Fruit fly (Drosophila melanogaster): Measurements from ENCODE around the gene Apc2.

Apc2 gene

DNA sequence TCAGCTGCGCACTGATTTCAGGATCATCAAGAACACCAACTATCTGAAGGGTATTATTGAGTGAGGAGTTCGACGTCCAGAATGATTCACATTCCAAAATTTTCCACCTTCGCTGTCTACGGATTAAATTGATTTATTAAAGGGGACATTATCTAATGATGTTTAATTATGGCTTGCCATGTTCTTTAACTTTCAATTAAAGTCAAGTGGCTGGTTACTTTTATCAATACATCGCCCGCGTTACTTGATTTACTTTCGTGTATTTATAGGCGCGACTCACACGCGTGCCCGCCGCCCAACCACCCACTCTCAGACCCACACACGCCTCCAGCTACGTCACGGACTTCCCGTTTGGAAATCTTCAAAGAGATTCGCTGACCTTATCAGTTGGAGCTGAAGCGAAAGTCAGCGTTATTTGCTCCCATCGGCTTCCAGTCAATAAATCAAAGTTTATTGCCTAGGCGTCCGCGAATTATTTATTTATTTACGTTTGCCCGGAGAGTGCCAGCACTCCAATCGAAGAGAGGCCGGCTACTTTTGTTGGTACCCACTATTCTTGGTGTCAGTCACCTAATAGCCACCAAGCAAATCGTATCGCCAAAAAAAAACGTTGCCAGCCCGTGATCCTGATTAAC lies 26.3 kb upstream of the Apc2 start, which contains the start of gene Npc2f:
Npc2f (plus strand) TSS at position 585 of the 635 bp plus-strand sequence.
- no peak for TF ChIP-seq rn (GFP tag; IDR thresholded peaks at IDR 0.05)
- TF ChIP-seq CG34367 (tag; optimal IDR thresholded peaks at IDR 0.05) = no peak
- no peak for TF ChIP-seq CG4496 (GFP tag; IDR thresholded peaks at IDR 0.05)
- TF ChIP-seq gl (tag; optimal IDR thresholded peaks at IDR 0.05) = no peak
- TF ChIP-seq EcR (GFP tag; optimal IDR thresholded peaks at IDR 0.05) = peak; percentile 64
- TF ChIP-seq CG17806 (tag; optimal IDR thresholded peaks at IDR 0.05) = no peak
- no peak for TF ChIP-seq CG12605 (GFP tag; IDR thresholded peaks at IDR 0.05)

DNA sequence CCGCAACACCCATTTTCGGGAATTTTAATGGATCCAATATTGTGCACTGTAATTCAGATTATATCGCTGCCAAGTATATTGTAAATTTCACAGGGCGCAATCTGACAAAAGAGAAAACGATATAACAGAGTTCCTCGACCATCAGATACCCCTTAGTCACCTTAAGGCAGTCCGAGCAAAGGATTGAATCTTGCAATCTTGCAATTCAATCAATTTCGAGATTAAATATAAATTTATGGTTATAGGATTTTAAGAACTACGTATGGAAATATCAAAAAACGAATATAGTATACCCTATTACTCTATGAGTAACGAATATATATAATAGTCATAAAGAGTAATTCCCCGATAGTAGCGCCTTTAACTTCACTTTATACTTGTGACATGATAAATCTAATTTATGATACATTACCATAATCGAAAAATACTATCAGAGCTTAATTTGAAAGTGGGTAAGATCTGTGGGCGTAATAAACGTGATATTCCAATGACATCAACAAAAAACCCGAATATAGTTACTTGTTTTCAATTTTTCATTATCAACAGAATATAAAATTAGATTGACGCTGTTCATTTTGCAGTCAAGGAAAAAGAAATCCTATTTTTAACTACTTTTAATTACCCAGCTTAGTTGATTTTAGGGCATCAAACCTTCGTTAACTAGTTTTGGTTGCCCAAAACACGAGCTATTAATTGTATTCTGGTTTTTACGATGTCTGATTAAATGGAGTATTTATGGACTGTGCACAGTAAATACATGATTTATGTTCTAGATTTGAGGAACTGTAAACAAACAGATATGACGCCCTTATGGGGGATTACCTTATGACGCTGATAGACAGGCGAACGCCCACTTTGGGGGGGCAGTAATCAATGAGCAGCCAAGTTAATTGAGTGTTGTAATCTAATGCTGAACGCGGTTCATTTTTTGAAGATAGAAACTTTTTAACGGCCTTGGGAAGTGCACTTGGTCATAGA lies 25.0 kb upstream of the Apc2 start:
- TF ChIP-seq Pif1B (GFP tag; optimal IDR thresholded peaks at IDR 0.05) (no peak), Ets98B (GFP tag; IDR thresholded peaks at IDR 0.05) (no peak)

DNA sequence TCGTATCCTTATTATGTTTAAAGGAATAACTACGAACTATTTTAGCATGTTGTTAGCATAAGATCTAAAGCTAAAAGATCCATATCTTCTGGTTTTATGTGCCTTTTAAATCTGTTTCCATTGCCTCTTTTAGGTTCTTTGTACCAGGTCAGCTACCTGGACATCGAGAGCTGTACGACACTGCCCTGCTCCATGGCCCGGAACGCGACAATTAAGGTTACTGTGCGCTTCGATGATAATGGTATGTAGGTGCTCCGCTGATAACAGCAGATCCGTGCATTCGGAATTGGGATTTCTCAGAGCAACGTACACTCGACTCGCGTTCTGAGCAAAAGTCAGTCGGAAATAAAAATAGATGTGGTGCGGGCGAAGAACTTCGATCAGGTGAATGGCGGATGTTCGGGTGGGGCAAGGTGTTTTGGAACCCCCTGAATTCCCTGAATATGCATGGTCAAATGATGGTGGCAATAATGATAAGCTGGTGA lies 24.1 kb upstream of the Apc2 start:
- TF ChIP-seq Pif1A (GFP tag; optimal IDR thresholded peaks at IDR 0.05) (no peak), CG4496 (GFP tag; IDR thresholded peaks at IDR 0.05) (0 out of 3 replicates have a peak, but pooled peaks have one; percentile 16), CG9948 (tag; optimal IDR thresholded peaks at IDR 0.05) (no peak), gl (tag; optimal IDR thresholded peaks at IDR 0.05) (no peak), CG32121 (GFP tag; IDR thresholded peaks at IDR 0.05) (no peak)

DNA sequence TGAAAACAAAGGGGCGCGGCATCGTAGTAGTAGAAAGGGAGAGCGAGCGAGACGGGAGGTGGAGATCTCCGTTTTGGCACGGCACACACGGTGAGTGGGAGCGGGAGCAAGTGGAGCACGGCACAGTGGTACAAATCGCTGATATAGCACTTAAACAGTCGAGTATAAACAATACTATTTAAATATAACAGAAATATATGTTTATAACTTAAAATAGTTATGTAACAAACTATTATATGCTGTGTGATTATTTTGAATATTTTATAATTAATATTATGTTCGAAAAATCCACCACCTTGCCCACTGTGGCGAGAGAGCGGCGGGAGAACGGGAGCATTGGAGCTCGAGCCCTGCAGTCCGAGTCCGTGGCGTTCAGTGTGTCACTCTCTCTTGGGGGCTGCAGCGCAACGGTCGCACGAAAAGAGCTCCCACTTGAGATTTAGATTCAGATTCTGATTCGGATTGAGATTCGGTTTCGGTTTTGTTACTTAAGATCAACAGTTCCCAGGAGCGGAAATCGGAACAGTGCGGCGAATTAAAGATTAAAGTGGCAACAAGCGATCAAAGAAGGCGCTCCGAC lies 22.7 kb upstream of the Apc2 start, which contains the start of gene Kal1:
Kal1 (plus strand) TSS at position 383 of the 580 bp plus-strand sequence.
- TF ChIP-seq CG17806 (tag; optimal IDR thresholded peaks at IDR 0.05) = peak; percentile 98
- peak; percentile 98 for TF ChIP-seq CG12605 (GFP tag; IDR thresholded peaks at IDR 0.05)
- peak; percentile 98 for TF ChIP-seq Ets98B (GFP tag; IDR thresholded peaks at IDR 0.05)
- TF ChIP-seq Pif1A (GFP tag; optimal IDR thresholded peaks at IDR 0.05) = peak; percentile 96
- peak; percentile 97 for TF ChIP-seq fd96Ca (GFP tag; IDR thresholded peaks at IDR 0.05)
- TF ChIP-seq CG9948 (tag; optimal IDR thresholded peaks at IDR 0.05) = peak; percentile 97
- TF ChIP-seq CG34367 (tag; optimal IDR thresholded peaks at IDR 0.05) = peak; percentile 97
- TF ChIP-seq rn (GFP tag; IDR thresholded peaks at IDR 0.05) = peak; percentile 92
- TF ChIP-seq Snoo (tag; optimal IDR thresholded peaks at IDR 0.05) = peak; percentile 99
- TF ChIP-seq CG15710 (tag; optimal IDR thresholded peaks at IDR 0.05) = peak; percentile 98
- TF ChIP-seq CG8301 (tag; optimal IDR thresholded peaks at IDR 0.05) = peak; percentile 95
- TF ChIP-seq CG10348 (GFP tag; IDR thresholded peaks at IDR 0.05) = peak; percentile 79
- TF ChIP-seq CG32121 (GFP tag; IDR thresholded peaks at IDR 0.05) = peak; percentile 98
- peak; percentile 97 for TF ChIP-seq CG4496 (GFP tag; IDR thresholded peaks at IDR 0.05)
- TF ChIP-seq D1 (tag; optimal IDR thresholded peaks at IDR 0.05) = peak; percentile 92
- TF ChIP-seq CG8159 (tag; optimal IDR thresholded peaks at IDR 0.05) = peak; percentile 98
- peak; percentile 98 for TF ChIP-seq CG13204 (GFP tag; optimal IDR thresholded peaks at IDR 0.05)
- TF ChIP-seq gl (tag; optimal IDR thresholded peaks at IDR 0.05) = peak; percentile 96
- peak; percentile 97 for TF ChIP-seq Pif1B (GFP tag; optimal IDR thresholded peaks at IDR 0.05)
- TF ChIP-seq CG14655 (GFP tag; optimal IDR thresholded peaks at IDR 0.05) = peak; percentile 96
- peak; percentile 79 for TF ChIP-seq EcR (GFP tag; optimal IDR thresholded peaks at IDR 0.05)

DNA sequence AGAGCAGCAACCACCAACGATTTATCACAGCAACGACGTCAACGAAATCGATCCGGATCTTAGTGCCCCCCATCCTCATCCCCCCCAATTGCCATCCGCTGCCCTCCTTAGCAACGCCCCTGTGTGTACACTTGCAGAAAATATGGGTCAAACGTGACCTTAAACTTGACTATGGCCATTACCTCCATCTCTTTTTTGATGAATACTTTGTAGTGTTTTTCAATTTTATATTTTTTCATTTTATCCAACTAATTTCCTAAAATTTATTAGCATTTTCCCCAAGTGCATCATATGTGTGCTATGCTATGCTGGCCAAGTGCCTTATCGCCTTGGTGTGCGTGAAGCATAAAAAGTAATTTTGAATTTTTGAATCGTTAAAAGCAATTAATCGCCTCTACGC lies 20.8 kb upstream of the Apc2 start:
- TF ChIP-seq CG14655 (GFP tag; optimal IDR thresholded peaks at IDR 0.05) (peak; percentile 85), CG34367 (tag; optimal IDR thresholded peaks at IDR 0.05) (peak; percentile 80), Pif1A (GFP tag; optimal IDR thresholded peaks at IDR 0.05) (peak; percentile 86), EcR (GFP tag; optimal IDR thresholded peaks at IDR 0.05) (no peak), CG17806 (tag; optimal IDR thresholded peaks at IDR 0.05) (peak; percentile 89), CG8301 (tag; optimal IDR thresholded peaks at IDR 0.05) (peak; percentile 78), rn (GFP tag; IDR thresholded peaks at IDR 0.05) (peak; percentile 81), fd96Ca (GFP tag; IDR thresholded peaks at IDR 0.05) (peak; percentile 89), Snoo (tag; optimal IDR thresholded peaks at IDR 0.05) (peak; percentile 83), CG13204 (GFP tag; optimal IDR thresholded peaks at IDR 0.05) (peak; percentile 38), Ets98B (GFP tag; IDR thresholded peaks at IDR 0.05) (peak; percentile 81), Pif1B (GFP tag; optimal IDR thresholded peaks at IDR 0.05) (peak; percentile 88), gl (tag; optimal IDR thresholded peaks at IDR 0.05) (peak; percentile 75), CG4496 (GFP tag; IDR thresholded peaks at IDR 0.05) (peak; percentile 89), CG12605 (GFP tag; IDR thresholded peaks at IDR 0.05) (peak; percentile 82), CG15710 (tag; optimal IDR thresholded peaks at IDR 0.05) (peak; percentile 89), CG32121 (GFP tag; IDR thresholded peaks at IDR 0.05) (peak; percentile 55), CG8159 (tag; optimal IDR thresholded peaks at IDR 0.05) (peak; percentile 92), D1 (tag; optimal IDR thresholded peaks at IDR 0.05) (peak; percentile 46), CG10348 (GFP tag; IDR thresholded peaks at IDR 0.05) (no peak), CG9948 (tag; optimal IDR thresholded peaks at IDR 0.05) (peak; percentile 85)
